Worm (Caenorhabditis elegans) whole organism, L3 larva: Measurements from ENCODE around the gene C34E10.12.
A peak's percentile ranks its signal among the peaks of the same experiment; 100 is the strongest.

ENCODE experiments used
- aly-2 ChIP-seq: fragments of 150-350 bp; optimal IDR thresholded peaks from 2 replicates; lab custom pipeline; 2014; ENCODE audit warnings: missing biosample characterization, missing genetic modification characterization
- ama-1 ChIP-seq: fragments of 150-350 bp; optimal IDR thresholded peaks from 2 replicates; lab custom pipeline; 2018
- ceh-9 ChIP-seq: sonication (generic microtip); optimal IDR thresholded peaks from 2 replicates; lab custom pipeline; 2018; ENCODE audit warnings: missing biosample characterization, missing genetic modification characterization
- egl-27 ChIP-seq: sonication (generic microtip); optimal IDR thresholded peaks from 4 replicates; lab custom pipeline; 2017; ENCODE audit warnings: missing biosample characterization, missing genetic modification reagents, missing genetic modification characterization
- egl-5 ChIP-seq: fragments of 150-350 bp; optimal IDR thresholded peaks from 2 replicates; lab custom pipeline; 2017; ENCODE audit warnings: missing biosample characterization, missing genetic modification reagents, missing genetic modification characterization, inconsistent platforms
- elt-1 ChIP-seq: fragments of 150-350 bp; optimal IDR thresholded peaks from 2 replicates; lab custom pipeline; 2014; ENCODE audit warnings: missing biosample characterization, missing genetic modification characterization
- elt-2 ChIP-seq: sonication (generic microtip); optimal IDR thresholded peaks from 2 replicates; lab custom pipeline; 2016; ENCODE audit warnings: missing genetic modification reagents, mild to moderate bottlenecking, missing genetic modification characterization, missing compliant biosample characterization
- eor-1 ChIP-seq, 2 experiments: fragments of 150-350 bp; optimal IDR thresholded peaks; 2 replicates each; lab custom pipeline; 2014 to 2018; ENCODE audit warnings: missing biosample characterization in 2 of 2, missing genetic modification characterization in 2 of 2
- hmg-11 ChIP-seq: sonication (generic microtip); optimal IDR thresholded peaks from 2 replicates; lab custom pipeline; 2016; ENCODE audit warnings: missing genetic modification characterization, missing compliant biosample characterization
- lin-39 ChIP-seq: fragments of 150-350 bp; optimal IDR thresholded peaks from 2 replicates; lab custom pipeline; 2018; ENCODE audit warnings: missing biosample characterization, missing genetic modification reagents, missing genetic modification characterization
- mml-1 ChIP-seq: fragments of 150-350 bp; sonication (generic microtip); optimal IDR thresholded peaks from 3 replicates; lab custom pipeline; 2014; ENCODE audit warnings: missing biosample characterization, missing genetic modification characterization
- nfya-1 ChIP-seq: sonication (generic microtip); optimal IDR thresholded peaks from 2 replicates; lab custom pipeline; 2017; ENCODE audit warnings: missing genetic modification characterization, mild to moderate bottlenecking, missing compliant biosample characterization, antibody characterized with exemption, moderate library complexity; ENCODE audit not compliant: insufficient read depth
- nhr-23 ChIP-seq: fragments of 150-350 bp; optimal IDR thresholded peaks from 2 replicates; lab custom pipeline; 2014; ENCODE audit warnings: missing biosample characterization, missing genetic modification reagents, missing genetic modification characterization
- nhr-237 ChIP-seq: fragments of 150-350 bp; optimal IDR thresholded peaks from 2 replicates; lab custom pipeline; 2014; ENCODE audit warnings: missing biosample characterization, missing genetic modification characterization
- nhr-25 ChIP-seq: sonication (generic microtip); optimal IDR thresholded peaks from 2 replicates; lab custom pipeline; 2017; ENCODE audit warnings: missing biosample characterization, missing genetic modification characterization
- nhr-43 ChIP-seq: sonication (generic microtip); optimal IDR thresholded peaks from 2 replicates; lab custom pipeline; 2016; ENCODE audit warnings: mild to moderate bottlenecking, missing genetic modification characterization, missing compliant biosample characterization; ENCODE audit not compliant: poor library complexity, severe bottlenecking
- nhr-67 ChIP-seq: fragments of 150-350 bp; optimal IDR thresholded peaks from 2 replicates; lab custom pipeline; 2014; ENCODE audit warnings: missing biosample characterization, missing genetic modification characterization
- nhr-76 ChIP-seq: fragments of 150-350 bp; sonication (generic microtip); optimal IDR thresholded peaks from 5 replicates; lab custom pipeline; 2014; ENCODE audit warnings: missing biosample characterization, missing genetic modification characterization
- nhr-77 ChIP-seq: fragments of 150-350 bp; optimal IDR thresholded peaks from 2 replicates; lab custom pipeline; 2014; ENCODE audit warnings: missing biosample characterization, missing genetic modification characterization
- pha-4 ChIP-seq: fragments of 150-350 bp; optimal IDR thresholded peaks from 2 replicates; lab custom pipeline; 2014; ENCODE audit warnings: missing biosample characterization, missing genetic modification reagents, missing genetic modification characterization
- pqm-1 ChIP-seq: fragments of 150-350 bp; optimal IDR thresholded peaks from 2 replicates; lab custom pipeline; 2017; ENCODE audit warnings: missing biosample characterization, missing genetic modification characterization, inconsistent platforms
- sea-2 ChIP-seq: fragments of 150-350 bp; sonication (generic microtip); optimal IDR thresholded peaks from 4 replicates; lab custom pipeline; 2014; ENCODE audit warnings: missing biosample characterization, missing genetic modification reagents, missing genetic modification characterization
- skn-1 ChIP-seq: fragments of 150-350 bp; optimal IDR thresholded peaks from 2 replicates; lab custom pipeline; 2014; ENCODE audit warnings: missing biosample characterization, missing genetic modification characterization
- unc-39 ChIP-seq: sonication (generic microtip); optimal IDR thresholded peaks from 4 replicates; lab custom pipeline; 2017; ENCODE audit warnings: missing biosample characterization, missing genetic modification characterization
- ztf-4 ChIP-seq: fragments of 150-350 bp; optimal IDR thresholded peaks from 2 replicates; lab custom pipeline; 2014; ENCODE audit warnings: missing biosample characterization, missing genetic modification characterization

C34E10.12 gene

DNA sequence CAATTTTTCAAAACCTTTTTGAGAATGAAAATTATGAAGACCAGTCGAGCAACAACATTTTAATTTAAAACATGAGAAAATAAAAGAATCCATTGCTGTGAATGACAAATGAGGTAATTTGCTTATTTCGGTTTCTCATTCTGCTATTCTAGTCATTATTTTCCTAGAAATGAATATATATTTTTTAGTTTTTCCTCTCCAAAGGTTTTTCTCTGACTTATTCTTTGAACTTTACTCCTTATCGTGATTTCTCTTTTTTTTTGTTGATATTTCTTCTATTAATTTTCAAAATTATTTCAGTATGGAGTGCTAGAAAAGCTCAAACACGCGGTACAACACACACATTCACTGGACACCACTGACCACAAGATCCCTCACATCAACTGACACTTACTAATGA is 42.1 kb downstream of the C34E10.12 start, which contains the start of gene pup-2:
Gene pup-2 (plus strand): TSS at position 301 of the 400 bp plus-strand sequence.
- TF ChIP-seq nhr-67 (tag; lab: Kevin White, UChicago) (no peak), egl-27 (tag; lab: Kevin White, UChicago) (no peak)

DNA sequence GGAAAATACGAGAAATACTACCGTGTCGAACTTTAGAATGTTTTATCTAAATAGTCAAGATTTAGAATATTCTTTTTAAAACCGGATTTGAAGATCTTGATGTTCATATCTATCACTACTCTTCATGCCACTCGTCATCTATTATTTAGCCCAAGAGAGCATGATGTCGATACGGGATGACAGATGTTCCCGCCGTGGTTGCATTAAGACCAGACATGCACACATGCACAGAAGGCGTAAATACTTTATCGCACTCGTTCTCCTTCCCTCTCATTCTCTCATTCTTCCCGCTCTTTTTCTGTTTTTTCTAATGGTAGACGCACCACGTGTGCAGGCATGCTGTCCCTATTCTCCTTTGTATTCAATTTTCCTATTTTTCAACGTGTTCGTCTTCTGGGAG is 44.3 kb downstream of the C34E10.12 start:
- peak; percentile 43 for TF ChIP-seq lin-39
- TF ChIP-seq mml-1 (tag; lab: Kevin White, UChicago) = no peak
- no peak for TF ChIP-seq ztf-4
- no peak for TF ChIP-seq ceh-9 (tag; lab: Kevin White, UChicago)
- TF ChIP-seq, all 47 proteins: peak for 1

DNA sequence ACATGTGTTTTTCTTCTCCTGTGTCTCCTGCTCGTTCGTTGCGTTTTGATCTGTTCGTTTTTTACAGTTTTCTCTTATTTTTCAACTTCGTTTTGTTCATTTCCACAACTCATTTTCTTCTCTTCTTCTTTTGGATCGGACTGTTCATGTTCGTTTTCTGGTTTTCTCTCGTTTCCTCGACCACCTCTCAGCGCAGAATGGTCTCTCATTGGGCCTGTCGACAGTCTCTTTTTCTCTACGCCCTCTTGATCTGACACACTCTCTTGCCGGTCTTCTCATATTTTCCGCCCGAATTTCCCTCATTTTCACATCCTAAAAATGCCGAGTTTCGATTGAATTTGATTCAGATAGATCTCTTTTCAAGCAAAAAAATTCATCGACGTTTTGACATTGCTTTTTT is 46.0 kb downstream of the C34E10.12 start:
- TF ChIP-seq nhr-237 (tag; lab: Kevin White, UChicago) (no peak), nfya-1 (tag; lab: Kevin White, UChicago) (peak; percentile 30), nhr-76 (no peak), eor-1 (tag; optimal IDR thresholded peaks at IDR 0.05; lab: Kevin White, UChicago) (no peak)

- no peak for TF ChIP-seq mml-1 (tag; lab: Kevin White, UChicago)
- TF ChIP-seq nhr-25 (tag; lab: Kevin White, UChicago) = no peak
- TF ChIP-seq skn-1 = no peak
- no peak for TF ChIP-seq nhr-76
- TF ChIP-seq unc-39 (tag; lab: Kevin White, UChicago) = no peak
- TF ChIP-seq eor-1 (tag; optimal IDR thresholded peaks at IDR 0.05; lab: Kevin White, UChicago) = no peak
- TF ChIP-seq nhr-43 (tag; lab: Kevin White, UChicago) = no peak
- TF ChIP-seq sea-2 (GFP tag; lab: Kevin White, UChicago) = no peak
- no peak for TF ChIP-seq aly-2 (tag; lab: Kevin White, UChicago)
- no peak for TF ChIP-seq pqm-1 (tag; lab: Kevin White, UChicago)
- no peak for TF ChIP-seq ceh-9 (tag; lab: Kevin White, UChicago)
- no peak for TF ChIP-seq egl-5 (tag; lab: Kevin White, UChicago)
Measured at ce11 chrIII:5181217-5181616, 46.5 kb downstream of the C34E10.12 start.

ce11 chrIII:5180588-5180987 is 47.1 kb downstream of the C34E10.12 start:
- TF ChIP-seq pha-4 (tag; lab: Kevin White, UChicago) (peak; percentile 6), elt-2 (peak; percentile 67), ama-1 (lab: Kevin White, UChicago) (no peak), nfya-1 (tag; lab: Kevin White, UChicago) (peak; percentile 14), elt-1 (tag; lab: Kevin White, UChicago) (no peak)

DNA sequence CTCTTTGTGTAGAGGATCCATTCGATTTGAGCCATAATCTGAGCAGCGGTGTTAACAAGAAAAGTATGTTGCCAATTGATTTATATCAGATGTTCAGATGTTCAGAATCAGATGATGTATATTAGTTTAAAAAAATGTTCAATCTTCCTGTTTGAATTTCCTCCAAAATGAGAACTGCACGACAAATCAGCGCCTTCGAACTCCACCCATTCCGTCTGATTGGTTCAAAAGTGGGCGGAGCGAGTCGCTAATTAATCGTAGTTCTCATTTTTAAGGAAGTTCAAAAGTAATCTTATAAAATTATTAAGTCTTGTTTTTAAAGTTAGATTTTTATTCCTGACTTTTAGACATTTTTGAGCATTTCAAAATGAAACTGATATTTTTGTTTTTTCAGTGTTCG is 48.5 kb downstream of the C34E10.12 start:
- no peak for TF ChIP-seq eor-1 (tag; optimal IDR thresholded peaks at IDR 0.05; lab: Kevin White, UChicago)
- TF ChIP-seq hmg-11 (tag; lab: Kevin White, UChicago) = no peak
- peak; percentile 95 for TF ChIP-seq nfya-1 (tag; lab: Kevin White, UChicago)
- TF ChIP-seq nhr-77 = no peak
- no peak for TF ChIP-seq nhr-23 (tag; lab: Kevin White, UChicago)
- no peak for TF ChIP-seq sea-2 (GFP tag; lab: Kevin White, UChicago)
